Fruit fly (Drosophila melanogaster) whole organism, embryonic: Measurements from ENCODE around the gene janB.

Experiments
- Adf1 ChIP-seq: fragments of 200-800 bp; sonication (Bioruptor generic); IDR thresholded peaks from 2 replicates; pipeline ENCODE4 v1.3.6; 2022; ENCODE audit warnings: missing biosample characterization, missing genetic modification characterization
- Atf6 ChIP-seq: fragments of 200-800 bp; sonication (Bioruptor generic); IDR thresholded peaks from 2 replicates; pipeline ENCODE4 v1.3.6; 2022; ENCODE audit warnings: missing biosample characterization, missing genetic modification characterization
- B-H2 ChIP-seq: fragments of 200-800 bp; sonication (Bioruptor generic); optimal IDR thresholded peaks from 2 replicates; lab custom pipeline; 2018; ENCODE audit warnings: missing biosample characterization, mild to moderate bottlenecking, missing genetic modification characterization
- CG10147 ChIP-seq: fragments of 200-800 bp; sonication (Bioruptor generic); optimal IDR thresholded peaks from 2 replicates; lab custom pipeline; 2019; ENCODE audit warnings: missing biosample characterization, mild to moderate bottlenecking, missing genetic modification characterization, moderate library complexity
- CG10462 ChIP-seq: fragments of 200-800 bp; sonication (Bioruptor generic); optimal IDR thresholded peaks from 2 replicates; lab custom pipeline; 2016; ENCODE audit warnings: missing biosample characterization, missing genetic modification characterization
- CG10979 ChIP-seq: fragments of 200-800 bp; sonication (Bioruptor generic); optimal IDR thresholded peaks from 2 replicates; lab custom pipeline; 2018; ENCODE audit warnings: missing biosample characterization, mild to moderate bottlenecking, missing genetic modification characterization, moderate library complexity
- CG12155 ChIP-seq: fragments of 200-800 bp; sonication (Bioruptor generic); optimal IDR thresholded peaks from 3 replicates; lab custom pipeline; 2016; ENCODE audit warnings: missing biosample characterization, missing genetic modification characterization
- CG13296 ChIP-seq: fragments of 200-800 bp; sonication (Bioruptor generic); optimal IDR thresholded peaks from 3 replicates; lab custom pipeline; 2018; ENCODE audit warnings: missing biosample characterization, mild to moderate bottlenecking, missing genetic modification characterization
- CG13775 ChIP-seq: fragments of 200-800 bp; sonication (Bioruptor generic); optimal IDR thresholded peaks from 3 replicates; lab custom pipeline; 2017; ENCODE audit warnings: missing biosample characterization, mild to moderate bottlenecking, missing genetic modification characterization
- CG14441 ChIP-seq: fragments of 200-800 bp; sonication (Bioruptor generic); IDR thresholded peaks from 2 replicates; pipeline ENCODE4 v1.3.6; 2022; ENCODE audit warnings: missing biosample characterization, missing genetic modification characterization
- CG15011 ChIP-seq: fragments of 200-800 bp; sonication (Bioruptor generic); optimal IDR thresholded peaks from 3 replicates; lab custom pipeline; 2018; ENCODE audit warnings: missing biosample characterization, mild to moderate bottlenecking, missing genetic modification characterization
- CG15479 ChIP-seq: fragments of 200-800 bp; sonication (Bioruptor generic); optimal IDR thresholded peaks from 3 replicates; lab custom pipeline; 2019; ENCODE audit warnings: missing biosample characterization, mild to moderate bottlenecking, missing genetic modification characterization, moderate library complexity
- CG16779 ChIP-seq: fragments of 200-800 bp; sonication (Bioruptor generic); IDR thresholded peaks from 2 replicates; pipeline ENCODE4 v1.3.6; 2022; ENCODE audit warnings: missing biosample characterization, missing genetic modification characterization
- CG17802 ChIP-seq: fragments of 200-800 bp; sonication (Bioruptor generic); optimal IDR thresholded peaks from 2 replicates; lab custom pipeline; 2018; ENCODE audit warnings: missing biosample characterization, mild to moderate bottlenecking, missing genetic modification characterization, moderate library complexity
- CG18262 ChIP-seq: fragments of 200-800 bp; optimal IDR thresholded peaks from 3 replicates; lab custom pipeline; 2019; ENCODE audit warnings: missing biosample characterization, mild to moderate bottlenecking, missing genetic modification characterization, moderate library complexity
- CG3065 ChIP-seq: fragments of 200-800 bp; sonication (Bioruptor generic); optimal IDR thresholded peaks from 2 replicates; lab custom pipeline; 2016; ENCODE audit warnings: missing biosample characterization, missing genetic modification characterization
- CG4282 ChIP-seq: fragments of 200-800 bp; sonication (Bioruptor generic); optimal IDR thresholded peaks from 2 replicates; lab custom pipeline; 2016; ENCODE audit warnings: missing biosample characterization, missing genetic modification characterization
- CG5180 ChIP-seq: fragments of 200-800 bp; sonication (Bioruptor generic); optimal IDR thresholded peaks from 3 replicates; lab custom pipeline; 2017; ENCODE audit warnings: missing biosample characterization, missing genetic modification characterization, mild to moderate bottlenecking, moderate library complexity, missing genetic modification reagents
- CG5245 ChIP-seq: fragments of 200-800 bp; sonication (Bioruptor generic); optimal IDR thresholded peaks from 3 replicates; lab custom pipeline; 2016; ENCODE audit warnings: missing biosample characterization, missing genetic modification characterization
- CG6175 ChIP-seq: fragments of 200-800 bp; sonication (Bioruptor generic); IDR thresholded peaks from 3 replicates; pipeline ENCODE4 v1.3.6; 2022; ENCODE audit warnings: missing biosample characterization, missing genetic modification characterization
- Chrac-16 ChIP-seq: fragments of 200-800 bp; sonication (Bioruptor generic); optimal IDR thresholded peaks from 3 replicates; lab custom pipeline; 2016; ENCODE audit warnings: missing biosample characterization, missing genetic modification characterization
- D ChIP-seq, 2 experiments: fragments of 200-800 bp in 1 of 2; fragments of >200 bp in 1 of 2; sonication (Bioruptor generic) in 1 of 2; optimal IDR thresholded peaks; 2 replicates in 1 of 2; 3 replicates in 1 of 2; lab custom pipeline; 2017; ENCODE audit warnings: mild to moderate bottlenecking in 1 of 2, missing biosample characterization in 1 of 2, missing genetic modification characterization in 1 of 2, missing genetic modification reagents in 1 of 2
- Dll ChIP-seq: fragments of 200-800 bp; sonication (Bioruptor generic); IDR thresholded peaks from 4 replicates; pipeline ENCODE4 v1.3.6; 2022; ENCODE audit warnings: missing biosample characterization, missing genetic modification characterization; ENCODE audit not compliant: partially characterized antibody
- Fer1 ChIP-seq: fragments of 200-800 bp; sonication (Bioruptor generic); optimal IDR thresholded peaks from 2 replicates; lab custom pipeline; 2017; ENCODE audit warnings: missing biosample characterization, mild to moderate bottlenecking, missing genetic modification characterization
- HLH3B ChIP-seq: fragments of 200-800 bp; sonication (Bioruptor generic); IDR thresholded peaks from 2 replicates; pipeline ENCODE4 v1.3.6; 2022; ENCODE audit warnings: missing biosample characterization, missing genetic modification characterization
- Hr39 ChIP-seq: fragments of >200 bp; optimal IDR thresholded peaks from 2 replicates; lab custom pipeline; 2017
- Lim3 ChIP-seq: fragments of 200-800 bp; sonication (Bioruptor generic); IDR thresholded peaks from 2 replicates; pipeline ENCODE4 v1.3.6; 2022; ENCODE audit warnings: missing biosample characterization, missing genetic modification characterization
- Nf-YB ChIP-seq: fragments of 200-800 bp; sonication (Bioruptor generic); optimal IDR thresholded peaks from 3 replicates; lab custom pipeline; 2019; ENCODE audit warnings: missing biosample characterization, mild to moderate bottlenecking, missing genetic modification characterization, moderate library complexity
- Oaz ChIP-seq: fragments of 200-800 bp; sonication (Bioruptor generic); IDR thresholded peaks from 2 replicates; pipeline ENCODE4 v1.3.6; 2022; ENCODE audit warnings: missing biosample characterization, missing genetic modification characterization
- Ptx1 ChIP-seq: fragments of 200-800 bp; sonication (Bioruptor generic); IDR thresholded peaks from 2 replicates; pipeline ENCODE4 v1.3.6; 2022; ENCODE audit warnings: missing biosample characterization, missing genetic modification characterization
- Rx ChIP-seq: fragments of 200-800 bp; sonication (Bioruptor generic); IDR thresholded peaks from 2 replicates; pipeline ENCODE4 v1.3.6; 2022; ENCODE audit warnings: missing biosample characterization, missing genetic modification characterization
- Six4 ChIP-seq: fragments of 200-800 bp; sonication (Bioruptor generic); optimal IDR thresholded peaks from 2 replicates; lab custom pipeline; 2016; ENCODE audit warnings: missing biosample characterization, missing genetic modification characterization
- Ssrp ChIP-seq: fragments of 200-800 bp; sonication (Bioruptor generic); optimal IDR thresholded peaks from 2 replicates; lab custom pipeline; 2018; ENCODE audit warnings: missing biosample characterization, mild to moderate bottlenecking, missing genetic modification characterization, moderate library complexity
- aop ChIP-seq: fragments of 200-800 bp; sonication (Bioruptor generic); IDR thresholded peaks from 2 replicates; pipeline ENCODE4 v1.3.6; 2022; ENCODE audit warnings: missing biosample characterization, missing genetic modification characterization
- crc ChIP-seq: fragments of 200-800 bp; sonication (Bioruptor generic); optimal IDR thresholded peaks from 2 replicates; lab custom pipeline; 2016; ENCODE audit warnings: missing biosample characterization, missing genetic modification characterization
- crol ChIP-seq: fragments of 200-800 bp; sonication (Bioruptor generic); IDR thresholded peaks from 2 replicates; pipeline ENCODE4 v1.3.6; 2022; ENCODE audit warnings: missing biosample characterization, missing genetic modification characterization
- dati ChIP-seq: fragments of 200-800 bp; sonication (Bioruptor generic); IDR thresholded peaks from 2 replicates; pipeline ENCODE4 v1.3.6; 2022; ENCODE audit warnings: missing biosample characterization, missing genetic modification characterization
- dysf ChIP-seq: fragments of 200-800 bp; sonication (Bioruptor generic); IDR thresholded peaks from 3 replicates; pipeline ENCODE4 v1.3.6; 2022; ENCODE audit warnings: missing biosample characterization, missing genetic modification characterization
- esg ChIP-seq: fragments of 200-800 bp; sonication (Bioruptor generic); conservative IDR thresholded peaks from 2 replicates; pipeline ENCODE4 v1.3.6; 2022; ENCODE audit warnings: missing biosample characterization, missing genetic modification characterization
- gcm2 ChIP-seq: fragments of 200-800 bp; sonication (Bioruptor generic); optimal IDR thresholded peaks from 2 replicates; lab custom pipeline; 2016; ENCODE audit warnings: missing biosample characterization, missing genetic modification characterization
- insv ChIP-seq, 2 experiments: fragments of 200-800 bp; sonication (Bioruptor generic); optimal IDR thresholded peaks; 3 replicates each; lab custom pipeline; 2016 to 2018; ENCODE audit warnings: missing biosample characterization in 2 of 2, missing genetic modification characterization in 2 of 2
- p53 ChIP-seq: fragments of 200-800 bp; sonication (Bioruptor generic); optimal IDR thresholded peaks from 2 replicates; lab custom pipeline; 2016; ENCODE audit warnings: missing biosample characterization, missing genetic modification characterization
- pros ChIP-seq: fragments of 200-800 bp; sonication (Bioruptor generic); optimal IDR thresholded peaks from 3 replicates; lab custom pipeline; 2019; ENCODE audit warnings: missing biosample characterization, mild to moderate bottlenecking, missing genetic modification characterization, moderate library complexity
- salm ChIP-seq: fragments of 200-800 bp; sonication (Bioruptor generic); optimal IDR thresholded peaks from 2 replicates; lab custom pipeline; 2018; ENCODE audit warnings: missing biosample characterization, mild to moderate bottlenecking, missing genetic modification characterization
- scrt ChIP-seq: fragments of 200-800 bp; sonication (Bioruptor generic); optimal IDR thresholded peaks from 2 replicates; lab custom pipeline; 2018; ENCODE audit warnings: missing biosample characterization, mild to moderate bottlenecking, missing genetic modification characterization, moderate library complexity
- shn ChIP-seq: fragments of 200-800 bp; sonication (Bioruptor generic); optimal IDR thresholded peaks from 3 replicates; lab custom pipeline; 2016; ENCODE audit warnings: missing biosample characterization, missing genetic modification characterization
- sr ChIP-seq: fragments of 200-800 bp; sonication (Bioruptor generic); IDR thresholded peaks from 3 replicates; pipeline ENCODE4 v1.3.6; 2022; ENCODE audit warnings: missing biosample characterization, missing genetic modification characterization
- tap ChIP-seq: fragments of 200-800 bp; optimal IDR thresholded peaks from 3 replicates; lab custom pipeline; 2019; ENCODE audit warnings: missing biosample characterization, mild to moderate bottlenecking, missing genetic modification characterization, moderate library complexity
- unpg ChIP-seq: fragments of 200-800 bp; sonication (Bioruptor generic); optimal IDR thresholded peaks from 3 replicates; lab custom pipeline; 2018; ENCODE audit warnings: missing biosample characterization, mild to moderate bottlenecking, missing genetic modification characterization, moderate library complexity
- wek ChIP-seq: fragments of 200-800 bp; sonication (Bioruptor generic); optimal IDR thresholded peaks from 3 replicates; lab custom pipeline; 2018; ENCODE audit warnings: missing biosample characterization, mild to moderate bottlenecking, missing genetic modification characterization, moderate library complexity
- zen ChIP-seq: fragments of 200-800 bp; sonication (Bioruptor generic); optimal IDR thresholded peaks from 3 replicates; lab custom pipeline; 2018; ENCODE audit warnings: missing biosample characterization, mild to moderate bottlenecking, missing genetic modification characterization, moderate library complexity

Gene janB

dm6 chr3R:30061154-30061482 lies 22.6 kb upstream of the janB start (continued):
- TF ChIP-seq Adf1 (GFP tag; lab: Robert Waterston, UW) (peak; percentile 40; the same call in 1 of the 2 replicates), shn (peak; percentile 42), esg (GFP tag; lab: Robert Waterston, UW) (peak; percentile 92), CG18262 (tag; lab: Kevin White, UChicago) (peak; percentile 85), p53 (peak; percentile 62), CG6175 (peak; percentile 55; the same call in 1 of the 3 replicates), CG10147 (GFP tag; lab: Kevin White, UChicago) (peak; percentile 77), CG3065 (GFP tag; lab: Kevin White, UChicago) (peak; percentile 28), HLH3B (GFP tag; lab: Robert Waterston, UW) (peak; percentile 96), CG16779 (GFP tag; lab: Robert Waterston, UW) (0 out of 2 replicates have a peak, but pooled peaks have one; percentile 59), tap (tag; lab: Kevin White, UChicago) (peak; percentile 96), CG10462 (peak; percentile 60), CG15011 (GFP tag; lab: Kevin White, UChicago) (peak; percentile 68), salm (tag; lab: Kevin White, UChicago) (peak; percentile 79), D (optimal IDR thresholded peaks at IDR 0.05; lab: Kevin White, UChicago) (no peak), D (GFP tag; optimal IDR thresholded peaks at IDR 0.05; lab: Kevin White, UChicago) (peak; percentile 93), gcm2 (peak; percentile 19), CG12155 (GFP tag; lab: Kevin White, UChicago) (peak; percentile 52), Nf-YB (GFP tag; lab: Kevin White, UChicago) (peak; percentile 43), wek (GFP tag; lab: Kevin White, UChicago) (peak; percentile 61), B-H2 (no peak), aop (GFP tag; lab: Robert Waterston, UW) (peak; percentile 73), CG13775 (GFP tag; lab: Kevin White, UChicago) (peak; percentile 33), unpg (GFP tag; lab: Kevin White, UChicago) (peak; percentile 92), Lim3 (GFP tag; lab: Robert Waterston, UW) (peak; percentile 74), Hr39 (lab: Kevin White, UChicago) (no peak), CG10979 (peak; percentile 94), CG13296 (GFP tag; lab: Kevin White, UChicago) (peak; percentile 85), dysf (peak; percentile 88), sr (GFP tag; lab: Robert Waterston, UW) (peak; percentile 83; the same call in 2 of the 3 replicates), zen (tag; lab: Kevin White, UChicago) (peak; percentile 79), CG5245 (GFP tag; lab: Kevin White, UChicago) (peak; percentile 93), Ssrp (tag; lab: Kevin White, UChicago) (peak; percentile 72), Six4 (GFP tag; lab: Kevin White, UChicago) (peak; percentile 94), CG15479 (GFP tag; lab: Kevin White, UChicago) (no peak), Rx (GFP tag; lab: Robert Waterston, UW) (peak; percentile 91), Dll (no peak), CG17802 (tag; lab: Kevin White, UChicago) (peak; percentile 82), crc (peak; percentile 82), CG14441 (GFP tag; lab: Robert Waterston, UW) (peak; percentile 91), scrt (GFP tag; lab: Kevin White, UChicago) (peak; percentile 82), Chrac-16 (GFP tag; lab: Kevin White, UChicago) (peak; percentile 64), Atf6 (GFP tag; lab: Robert Waterston, UW) (peak; percentile 90), CG4282 (GFP tag; lab: Kevin White, UChicago) (no peak), dati (GFP tag; lab: Robert Waterston, UW) (peak; percentile 83), CG5180 (peak; percentile 81), Oaz (peak; percentile 84), Fer1 (GFP tag; lab: Kevin White, UChicago) (peak; percentile 88), crol (GFP tag; lab: Robert Waterston, UW) (no peak; the same call in 1 of the 2 replicates), Ptx1 (GFP tag; lab: Robert Waterston, UW) (peak; percentile 94), pros (GFP tag; lab: Kevin White, UChicago) (peak; percentile 63), insv (GFP tag; optimal IDR thresholded peaks at IDR 0.05; lab: Kevin White, UChicago) (no peak)
